Fruit fly (Drosophila melanogaster) whole organism, prepupa: ENCODE data around the gene RhoGEF3.
A peak's percentile ranks its signal among the peaks of the same experiment; 100 is the strongest.

Experiments used
- Blimp-1 ChIP-seq: fragments of 200-800 bp; sonication (Bioruptor generic); optimal IDR thresholded peaks from 3 replicates; lab custom pipeline; 2017; ENCODE audit warnings: missing biosample characterization, missing genetic modification characterization, mild to moderate bottlenecking, moderate library complexity, missing genetic modification reagents
- CG10631 ChIP-seq: fragments of 200-800 bp; sonication (Bioruptor generic); optimal IDR thresholded peaks from 2 replicates; lab custom pipeline; 2016; ENCODE audit warnings: missing biosample characterization, missing genetic modification characterization
- CG11762 ChIP-seq: fragments of 200-800 bp; sonication (Bioruptor generic); optimal IDR thresholded peaks from 3 replicates; lab custom pipeline; 2016; ENCODE audit warnings: missing biosample characterization, missing genetic modification characterization; ENCODE audit not compliant: insufficient read depth
- CG15336 ChIP-seq: fragments of 200-800 bp; sonication (Bioruptor generic); IDR thresholded peaks from 2 replicates; pipeline ENCODE4 v1.3.6; 2022; ENCODE audit warnings: missing biosample characterization, missing genetic modification characterization
- CG1621 ChIP-seq: fragments of 200-800 bp; sonication (Bioruptor generic); optimal IDR thresholded peaks from 3 replicates; lab custom pipeline; 2018; ENCODE audit warnings: missing biosample characterization, mild to moderate bottlenecking, missing genetic modification characterization
- CG16779 ChIP-seq: fragments of 200-800 bp; sonication (Bioruptor generic); optimal IDR thresholded peaks from 3 replicates; lab custom pipeline; 2017; ENCODE audit warnings: missing biosample characterization, mild to moderate bottlenecking, missing genetic modification characterization
- CG3032 ChIP-seq: fragments of 200-800 bp; optimal IDR thresholded peaks from 2 replicates; lab custom pipeline; 2019; ENCODE audit warnings: missing biosample characterization, mild to moderate bottlenecking, missing genetic modification characterization, moderate library complexity
- CG32006 ChIP-seq: fragments of 200-800 bp; sonication (Bioruptor generic); optimal IDR thresholded peaks from 3 replicates; lab custom pipeline; 2017; ENCODE audit warnings: missing biosample characterization, mild to moderate bottlenecking, missing genetic modification characterization
- CG34406 ChIP-seq: fragments of 200-800 bp; sonication (Bioruptor generic); optimal IDR thresholded peaks from 3 replicates; lab custom pipeline; 2016; ENCODE audit warnings: missing biosample characterization, missing genetic modification characterization
- CG3919 ChIP-seq: fragments of 200-800 bp; sonication (Bioruptor generic); optimal IDR thresholded peaks from 3 replicates; lab custom pipeline; 2016; ENCODE audit warnings: missing biosample characterization, missing genetic modification characterization
- CG4318 ChIP-seq: fragments of 200-800 bp; sonication (Bioruptor generic); optimal IDR thresholded peaks from 3 replicates; lab custom pipeline; 2017; ENCODE audit warnings: missing biosample characterization, mild to moderate bottlenecking, missing genetic modification characterization
- CG6163 ChIP-seq: fragments of 200-800 bp; sonication (Bioruptor generic); IDR thresholded peaks from 3 replicates; pipeline ENCODE4 v1.3.6; 2022; ENCODE audit warnings: missing biosample characterization, missing genetic modification characterization
- CG6276 ChIP-seq: fragments of 200-800 bp; sonication (Bioruptor generic); optimal IDR thresholded peaks from 2 replicates; lab custom pipeline; 2017; ENCODE audit warnings: missing biosample characterization, mild to moderate bottlenecking, missing genetic modification characterization
- CG6792 ChIP-seq: fragments of 200-800 bp; sonication (Bioruptor generic); optimal IDR thresholded peaks from 3 replicates; lab custom pipeline; 2016; ENCODE audit warnings: missing biosample characterization, missing genetic modification characterization
- CG6808 ChIP-seq: fragments of 200-800 bp; sonication (Bioruptor generic); optimal IDR thresholded peaks from 3 replicates; lab custom pipeline; 2017; ENCODE audit warnings: missing biosample characterization, missing genetic modification characterization, mild to moderate bottlenecking, moderate library complexity, missing genetic modification reagents
- CG6854 ChIP-seq: fragments of 200-800 bp; sonication (Bioruptor generic); optimal IDR thresholded peaks from 2 replicates; lab custom pipeline; 2017; ENCODE audit warnings: missing biosample characterization, mild to moderate bottlenecking, missing genetic modification characterization
- CG7368 ChIP-seq: fragments of 200-800 bp; sonication (Bioruptor generic); optimal IDR thresholded peaks from 3 replicates; lab custom pipeline; 2016; ENCODE audit warnings: missing biosample characterization, missing genetic modification characterization
- CG9139 ChIP-seq: fragments of 200-800 bp; sonication (Bioruptor generic); optimal IDR thresholded peaks from 3 replicates; lab custom pipeline; 2017; ENCODE audit warnings: missing biosample characterization, mild to moderate bottlenecking, missing genetic modification characterization
- Eip75B ChIP-seq: fragments of 200-800 bp; sonication (Bioruptor generic); optimal IDR thresholded peaks from 3 replicates; lab custom pipeline; 2016; ENCODE audit warnings: missing biosample characterization, missing genetic modification characterization
- Eip78C ChIP-seq: fragments of 200-800 bp; sonication (Bioruptor generic); peaks from one replicate; lab custom pipeline; 2016; ENCODE audit warnings: missing biosample characterization, missing genetic modification characterization
- Eip93F ChIP-seq: fragments of 200-800 bp; sonication (Bioruptor generic); optimal IDR thresholded peaks from 2 replicates; lab custom pipeline; 2016; ENCODE audit warnings: missing biosample characterization, mild to moderate bottlenecking, missing genetic modification characterization
- Ets21C ChIP-seq: fragments of 200-800 bp; sonication (Bioruptor generic); optimal IDR thresholded peaks from 3 replicates; lab custom pipeline; 2016; ENCODE audit warnings: missing biosample characterization, missing genetic modification characterization
- Gug ChIP-seq: fragments of 200-800 bp; sonication (Bioruptor generic); IDR thresholded peaks from 2 replicates; pipeline ENCODE4 v1.3.6; 2022; ENCODE audit warnings: missing biosample characterization, missing genetic modification characterization
- Hr38 ChIP-seq: sonication (Bioruptor generic); optimal IDR thresholded peaks from 2 replicates; lab custom pipeline; 2016; ENCODE audit warnings: missing biosample characterization, missing genetic modification characterization
- Hr39 ChIP-seq: fragments of 200-800 bp; sonication (Bioruptor generic); optimal IDR thresholded peaks from 2 replicates; lab custom pipeline; 2016; ENCODE audit warnings: missing biosample characterization, missing genetic modification characterization
- Hr4 ChIP-seq: fragments of 200-800 bp; sonication (Bioruptor generic); optimal IDR thresholded peaks from 3 replicates; lab custom pipeline; 2016; ENCODE audit warnings: missing biosample characterization, missing genetic modification characterization
- Lpt ChIP-seq: fragments of 200-800 bp; sonication (Bioruptor generic); optimal IDR thresholded peaks from 3 replicates; lab custom pipeline; 2016; ENCODE audit warnings: missing biosample characterization, missing genetic modification characterization
- Met ChIP-seq: fragments of 200-800 bp; sonication (Bioruptor generic); optimal IDR thresholded peaks from 3 replicates; lab custom pipeline; 2016; ENCODE audit warnings: missing biosample characterization, missing genetic modification characterization
- OdsH ChIP-seq: fragments of 200-800 bp; sonication (Bioruptor generic); optimal IDR thresholded peaks from 3 replicates; lab custom pipeline; 2016; ENCODE audit warnings: missing biosample characterization, missing genetic modification characterization
- Sox102F ChIP-seq: fragments of 200-800 bp; sonication (Bioruptor generic); optimal IDR thresholded peaks from 2 replicates; lab custom pipeline; 2016; ENCODE audit warnings: missing biosample characterization, mild to moderate bottlenecking, missing genetic modification characterization
- Sox15 ChIP-seq: fragments of 200-800 bp; sonication (Bioruptor generic); optimal IDR thresholded peaks from 3 replicates; lab custom pipeline; 2016; ENCODE audit warnings: missing biosample characterization, missing genetic modification characterization
- achi ChIP-seq: fragments of 200-800 bp; sonication (Bioruptor generic); optimal IDR thresholded peaks from 3 replicates; lab custom pipeline; 2016; ENCODE audit warnings: missing biosample characterization, missing genetic modification characterization
- acj6 ChIP-seq: fragments of 200-800 bp; sonication (Bioruptor generic); optimal IDR thresholded peaks from 3 replicates; lab custom pipeline; 2016; ENCODE audit warnings: missing biosample characterization, missing genetic modification characterization
- dac ChIP-seq: fragments of 200-800 bp; sonication (Bioruptor generic); optimal IDR thresholded peaks from 2 replicates; lab custom pipeline; 2017; ENCODE audit warnings: missing biosample characterization, mild to moderate bottlenecking, missing genetic modification characterization
- dsx ChIP-seq: fragments of 200-800 bp; optimal IDR thresholded peaks from 3 replicates; lab custom pipeline; 2019; ENCODE audit warnings: missing biosample characterization, mild to moderate bottlenecking, missing genetic modification characterization, moderate library complexity; ENCODE audit not compliant: poor library complexity, severe bottlenecking
- eg ChIP-seq: fragments of 200-800 bp; sonication (Bioruptor generic); IDR thresholded peaks from 3 replicates; pipeline ENCODE4 v1.3.6; 2022; ENCODE audit warnings: missing biosample characterization, missing genetic modification characterization
- esn ChIP-seq: fragments of 200-800 bp; sonication (Bioruptor generic); optimal IDR thresholded peaks from 2 replicates; lab custom pipeline; 2016; ENCODE audit warnings: missing biosample characterization, mild to moderate bottlenecking, missing genetic modification characterization, moderate library complexity
- fd85E ChIP-seq: fragments of 200-800 bp; sonication (Bioruptor generic); optimal IDR thresholded peaks from 3 replicates; lab custom pipeline; 2016; ENCODE audit warnings: missing biosample characterization, missing genetic modification characterization
- fkh ChIP-seq: fragments of 200-800 bp; sonication (Bioruptor generic); optimal IDR thresholded peaks from 3 replicates; lab custom pipeline; 2017; ENCODE audit warnings: missing biosample characterization, mild to moderate bottlenecking, missing genetic modification characterization, moderate library complexity
- net ChIP-seq: fragments of 200-800 bp; sonication (Bioruptor generic); optimal IDR thresholded peaks from 3 replicates; lab custom pipeline; 2016; ENCODE audit warnings: missing biosample characterization, missing genetic modification characterization
- spab ChIP-seq: fragments of 200-800 bp; sonication (Bioruptor generic); optimal IDR thresholded peaks from 2 replicates; lab custom pipeline; 2017; ENCODE audit warnings: missing biosample characterization, mild to moderate bottlenecking, missing genetic modification characterization, missing genetic modification reagents
- topi ChIP-seq: fragments of 200-800 bp; sonication (Bioruptor generic); optimal IDR thresholded peaks from 3 replicates; lab custom pipeline; 2016; ENCODE audit warnings: missing biosample characterization, missing genetic modification characterization
- vri ChIP-seq: fragments of 200-800 bp; sonication (Bioruptor generic); optimal IDR thresholded peaks from 3 replicates; lab custom pipeline; 2016; ENCODE audit warnings: missing biosample characterization, mild to moderate bottlenecking, missing genetic modification characterization

RhoGEF3 gene

dm6 chr3L:265808-266207 is 11.4 kb upstream of the RhoGEF3 start, which contains the start of gene CG34263:
Gene CG34263 (minus strand): TSS chr3L:265908.
- TF ChIP-seq Lpt (GFP tag; lab: Kevin White, UChicago) (no peak), spab (no peak), CG6808 (GFP tag; lab: Kevin White, UChicago) (no peak), OdsH (no peak), vri (no peak), eg (no peak), topi (GFP tag; lab: Kevin White, UChicago) (no peak), Gug (GFP tag; lab: Robert Waterston, UW) (no peak), Met (GFP tag; lab: Kevin White, UChicago) (no peak), Hr4 (GFP tag; lab: Kevin White, UChicago) (no peak), dsx (GFP tag; lab: Kevin White, UChicago) (no peak), acj6 (no peak)
- TF ChIP-seq, all 60 proteins: peak for 0

dm6 chr3L:267083-267482 is 10.2 kb upstream of the RhoGEF3 start, which contains the start of gene miple1:
Gene miple1 (plus strand): TSS chr3L:267299.
- TF ChIP-seq CG1621 (tag; lab: Kevin White, UChicago) (no peak), net (GFP tag; lab: Kevin White, UChicago) (no peak), Hr4 (GFP tag; lab: Kevin White, UChicago) (no peak), CG3919 (GFP tag; lab: Kevin White, UChicago) (no peak), CG6163 (GFP tag; lab: Robert Waterston, UW) (no peak), OdsH (no peak), CG9139 (GFP tag; lab: Kevin White, UChicago) (no peak), Eip78C (no peak), CG7368 (no peak), CG32006 (GFP tag; lab: Kevin White, UChicago) (no peak), acj6 (no peak), Sox15 (GFP tag; lab: Kevin White, UChicago) (no peak), topi (GFP tag; lab: Kevin White, UChicago) (no peak), CG6276 (no peak), eg (no peak), Hr39 (GFP tag; lab: Kevin White, UChicago) (no peak), spab (no peak), Hr38 (GFP tag; lab: Kevin White, UChicago) (no peak), Eip75B (GFP tag; lab: Kevin White, UChicago) (no peak), CG6854 (GFP tag; lab: Kevin White, UChicago) (no peak)

DNA sequence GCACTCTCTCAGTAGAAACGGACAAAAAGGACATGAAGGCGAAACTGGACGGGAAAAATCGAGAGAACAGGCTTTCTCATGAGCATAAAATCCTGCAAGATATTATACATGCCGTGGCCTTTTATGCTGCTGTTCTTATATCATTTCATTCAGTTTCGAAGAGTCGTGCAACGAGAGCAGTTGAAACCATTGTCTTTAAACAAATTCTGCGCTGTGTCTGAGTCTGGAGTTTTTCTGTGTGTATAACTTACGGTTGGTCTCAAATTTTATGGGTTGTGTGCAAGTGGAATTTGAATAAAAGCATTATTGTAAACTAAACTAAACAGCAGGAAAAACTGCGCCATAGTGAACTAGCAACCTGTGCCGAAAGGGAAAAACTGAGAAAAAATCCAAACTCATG is 9.6 kb upstream of the RhoGEF3 start:
- TF ChIP-seq Gug (GFP tag; lab: Robert Waterston, UW) (no peak), eg (0 out of 3 replicates have a peak, but pooled peaks have one; percentile 16), CG34406 (GFP tag; lab: Kevin White, UChicago) (no peak), achi (GFP tag; lab: Kevin White, UChicago) (no peak), CG1621 (tag; lab: Kevin White, UChicago) (no peak), fd85E (GFP tag; lab: Kevin White, UChicago) (no peak), Sox102F (GFP tag; lab: Kevin White, UChicago) (no peak), Met (GFP tag; lab: Kevin White, UChicago) (no peak), Eip78C (peak; percentile 60), Ets21C (GFP tag; lab: Kevin White, UChicago) (no peak), CG4318 (no peak), CG3032 (tag; lab: Kevin White, UChicago) (no peak), Blimp-1 (GFP tag; lab: Kevin White, UChicago) (no peak)
- TF ChIP-seq, all 60 proteins: peak for 2

dm6 chr3L:270760-271500 is 6.3 kb upstream of the RhoGEF3 start, which contains the start of gene miple2:
Gene miple2 (plus strand): TSS chr3L:271200.
- TF ChIP-seq CG10631 (peak; percentile 76), CG15336 (peak; percentile 48; the same call in 1 of the 2 replicates), fd85E (GFP tag; lab: Kevin White, UChicago) (no peak), Blimp-1 (GFP tag; lab: Kevin White, UChicago) (peak; percentile 16), CG6792 (GFP tag; lab: Kevin White, UChicago) (peak; percentile 62), CG11762 (peak; percentile 67), Eip93F (GFP tag; lab: Kevin White, UChicago) (no peak), achi (GFP tag; lab: Kevin White, UChicago) (peak; percentile 69), dac (GFP tag; lab: Kevin White, UChicago) (peak; percentile 21), CG9139 (GFP tag; lab: Kevin White, UChicago) (no peak), fkh (GFP tag; lab: Kevin White, UChicago) (peak; percentile 97), CG16779 (peak; percentile 43), Ets21C (GFP tag; lab: Kevin White, UChicago) (peak; percentile 45), CG6808 (GFP tag; lab: Kevin White, UChicago) (peak; percentile 41), CG6854 (GFP tag; lab: Kevin White, UChicago) (peak; percentile 12), CG4318 (no peak), Hr39 (GFP tag; lab: Kevin White, UChicago) (peak; percentile 56), esn (GFP tag; lab: Kevin White, UChicago) (peak; percentile 74), OdsH (peak; percentile 61), acj6 (peak; percentile 64)
